Worm (Caenorhabditis elegans) whole organism, L4 larva: ENCODE results near the gene rrsr-1.
A peak's percentile ranks its signal among the peaks of the same experiment; 100 is the strongest.

Experiments used
- D1046.2 ChIP-seq: fragments of 200-800 bp; sonication (Bioruptor generic); IDR thresholded peaks from 2 replicates; pipeline ENCODE4 v1.3.6; 2022; ENCODE audit warnings: missing genetic modification characterization, missing compliant biosample characterization
- F10B5.3 ChIP-seq: sonication (generic microtip); optimal IDR thresholded peaks from 2 replicates; lab custom pipeline; 2016; ENCODE audit warnings: mild to moderate bottlenecking, missing genetic modification characterization, missing compliant biosample characterization
- F26F4.8 ChIP-seq: fragments of 200-800 bp; sonication (Bioruptor generic); conservative IDR thresholded peaks from 2 replicates; pipeline ENCODE4 v1.3.6; 2022; ENCODE audit warnings: missing genetic modification characterization, missing compliant biosample characterization
- F44E2.7 ChIP-seq: fragments of 200-800 bp; sonication (Bioruptor generic); IDR thresholded peaks from 2 replicates; pipeline ENCODE4 v2.1.2; 2022; ENCODE audit warnings: missing genetic modification characterization, missing compliant biosample characterization
- R02D3.7 ChIP-seq: fragments of 150-350 bp; sonication (generic microtip); optimal IDR thresholded peaks from 3 replicates; lab custom pipeline; 2014; ENCODE audit warnings: missing biosample characterization, missing genetic modification characterization
- T20F7.1 ChIP-seq: fragments of 200-800 bp; sonication (Bioruptor generic); optimal IDR thresholded peaks from 2 replicates; lab custom pipeline; 2018; ENCODE audit warnings: mild to moderate bottlenecking, missing genetic modification characterization, missing compliant biosample characterization
- T26A8.4 ChIP-seq: fragments of 200-800 bp; sonication (Bioruptor generic); IDR thresholded peaks from 2 replicates; pipeline ENCODE4 v1.3.6; 2022; ENCODE audit warnings: missing genetic modification characterization, missing compliant biosample characterization
- Y5F2A.4 ChIP-seq: fragments of 200-800 bp; sonication (Bioruptor generic); optimal IDR thresholded peaks from 2 replicates; lab custom pipeline; 2018; ENCODE audit warnings: mild to moderate bottlenecking, missing genetic modification characterization, missing compliant biosample characterization
- Y75B8A.6 ChIP-seq: fragments of 200-800 bp; sonication (Bioruptor generic); IDR thresholded peaks from 2 replicates; pipeline ENCODE4 v1.3.6; 2022; ENCODE audit warnings: missing genetic modification reagents, missing genetic modification characterization, missing compliant biosample characterization
- aha-1 ChIP-seq: fragments of 150-350 bp; peaks from one replicate; lab custom pipeline; 2014; ENCODE audit warnings: missing biosample characterization, missing genetic modification characterization
- aly-2 ChIP-seq: sonication (generic microtip); optimal IDR thresholded peaks from 2 replicates; lab custom pipeline; 2018; ENCODE audit warnings: missing biosample characterization, missing genetic modification characterization
- arid-1 ChIP-seq: fragments of 200-800 bp; sonication (Bioruptor generic); conservative IDR thresholded peaks from 2 replicates; pipeline ENCODE4 v1.3.6; 2022; ENCODE audit warnings: missing genetic modification reagents, missing genetic modification characterization, missing compliant biosample characterization
- attf-4 ChIP-seq: sonication (generic microtip); optimal IDR thresholded peaks from 3 replicates; lab custom pipeline; 2017; ENCODE audit warnings: missing biosample characterization, missing genetic modification characterization
- ceh-20 ChIP-seq: fragments of 200-800 bp; sonication (Bioruptor generic); IDR thresholded peaks from 2 replicates; pipeline ENCODE4 v1.3.6; 2022; ENCODE audit warnings: missing genetic modification reagents, missing genetic modification characterization, missing compliant biosample characterization
- ceh-28 ChIP-seq: fragments of 150-350 bp; optimal IDR thresholded peaks from 2 replicates; lab custom pipeline; 2014; ENCODE audit warnings: missing biosample characterization, missing genetic modification reagents, missing genetic modification characterization
- ceh-44 ChIP-seq: fragments of 200-800 bp; sonication (Bioruptor generic); IDR thresholded peaks from 2 replicates; pipeline ENCODE4 v1.3.6; 2022; ENCODE audit warnings: missing genetic modification reagents, missing genetic modification characterization, missing compliant biosample characterization
- ceh-62 ChIP-seq: sonication (generic microtip); optimal IDR thresholded peaks from 2 replicates; lab custom pipeline; 2017; ENCODE audit warnings: missing biosample characterization, missing genetic modification characterization
- ceh-82 ChIP-seq: sonication (generic microtip); optimal IDR thresholded peaks from 2 replicates; lab custom pipeline; 2017; ENCODE audit warnings: missing biosample characterization, missing genetic modification characterization
- cey-2 ChIP-seq: sonication (generic microtip); optimal IDR thresholded peaks from 3 replicates; lab custom pipeline; 2017; ENCODE audit warnings: missing genetic modification characterization, mild to moderate bottlenecking, missing compliant biosample characterization, antibody characterized with exemption, borderline replicate concordance; ENCODE audit not compliant: insufficient read depth
- daf-16 ChIP-seq, 3 experiments: sonication (generic microtip); optimal IDR thresholded peaks; 2 replicates each; lab custom pipeline; 2016 to 2017; ENCODE audit warnings: missing genetic modification characterization in 3 of 3, missing genetic modification reagents in 3 of 3, mild to moderate bottlenecking in 2 of 3, missing compliant biosample characterization in 2 of 3, missing biosample characterization in 1 of 3, moderate library complexity in 1 of 3
- dmd-8 ChIP-seq: fragments of 200-800 bp; sonication (Bioruptor generic); IDR thresholded peaks from 2 replicates; pipeline ENCODE4 v1.3.6; 2022; ENCODE audit warnings: missing genetic modification characterization, missing compliant biosample characterization
- duxl-1 ChIP-seq: sonication (generic microtip); optimal IDR thresholded peaks from 2 replicates; lab custom pipeline; 2016; ENCODE audit warnings: mild to moderate bottlenecking, missing genetic modification characterization, moderate library complexity, missing compliant biosample characterization; ENCODE audit not compliant: poor library complexity
- egl-43 ChIP-seq: fragments of 200-800 bp; sonication (Bioruptor generic); IDR thresholded peaks from 2 replicates; pipeline ENCODE4 v1.3.6; 2022; ENCODE audit warnings: missing genetic modification reagents, missing genetic modification characterization, missing compliant biosample characterization
- fos-1 ChIP-seq: fragments of 150-350 bp; optimal IDR thresholded peaks from 2 replicates; lab custom pipeline; 2014; ENCODE audit warnings: missing biosample characterization, missing genetic modification characterization
- gei-8 ChIP-seq: fragments of 200-800 bp; sonication (Bioruptor generic); optimal IDR thresholded peaks from 2 replicates; lab custom pipeline; 2018; ENCODE audit warnings: mild to moderate bottlenecking, missing genetic modification characterization, missing compliant biosample characterization
- hlh-11 ChIP-seq: fragments of 200-800 bp; sonication (Bioruptor generic); optimal IDR thresholded peaks from 2 replicates; lab custom pipeline; 2018; ENCODE audit warnings: mild to moderate bottlenecking, missing genetic modification characterization, missing compliant biosample characterization
- lin-1 ChIP-seq: fragments of 200-800 bp; sonication (Bioruptor generic); IDR thresholded peaks from 2 replicates; pipeline ENCODE4 v1.3.6; 2022; ENCODE audit warnings: missing genetic modification reagents, missing genetic modification characterization, missing compliant biosample characterization
- lin-13 ChIP-seq: fragments of 150-350 bp; optimal IDR thresholded peaks from 2 replicates; lab custom pipeline; 2014; ENCODE audit warnings: missing biosample characterization, missing genetic modification reagents, missing genetic modification characterization
- lin-15B ChIP-seq: fragments of 150-350 bp; sonication (generic microtip); optimal IDR thresholded peaks from 3 replicates; lab custom pipeline; 2014; ENCODE audit warnings: missing biosample characterization, missing genetic modification characterization
- lin-39 ChIP-seq: fragments of 150-350 bp; optimal IDR thresholded peaks from 2 replicates; lab custom pipeline; 2014; ENCODE audit warnings: missing biosample characterization, missing genetic modification reagents, missing genetic modification characterization
- lir-3 ChIP-seq: sonication (generic microtip); optimal IDR thresholded peaks from 2 replicates; lab custom pipeline; 2016; ENCODE audit warnings: mild to moderate bottlenecking, missing genetic modification characterization, missing compliant biosample characterization
- lsy-2 ChIP-seq, 2 experiments: fragments of 150-350 bp in 1 of 2; sonication (generic microtip) in 1 of 2; optimal IDR thresholded peaks; 2 replicates each; lab custom pipeline; 2014 to 2017; ENCODE audit warnings: missing biosample characterization in 2 of 2, missing genetic modification characterization in 2 of 2
- madf-5 ChIP-seq, 2 experiments: fragments of 200-800 bp; sonication (Bioruptor generic); IDR thresholded peaks; 2 replicates each; pipeline ENCODE4 v1.3.6; 2022; ENCODE audit warnings: missing compliant biosample characterization in 2 of 2, missing genetic modification characterization in 2 of 2
- mes-2 ChIP-seq: sonication (generic microtip); optimal IDR thresholded peaks from 2 replicates; lab custom pipeline; 2016; ENCODE audit warnings: missing genotype, mild to moderate bottlenecking, missing genetic modification characterization, missing compliant biosample characterization; ENCODE audit not compliant: poor library complexity, severe bottlenecking
- mxl-3 ChIP-seq: fragments of 200-800 bp; sonication (Bioruptor generic); optimal IDR thresholded peaks from 2 replicates; lab custom pipeline; 2018; ENCODE audit warnings: mild to moderate bottlenecking, missing genetic modification characterization, missing compliant biosample characterization
- nhr-11 ChIP-seq: fragments of 150-350 bp; optimal IDR thresholded peaks from 2 replicates; lab custom pipeline; 2014; ENCODE audit warnings: missing biosample characterization, missing genetic modification characterization
- nhr-25 ChIP-seq: sonication (generic microtip); optimal IDR thresholded peaks from 2 replicates; lab custom pipeline; 2017; ENCODE audit warnings: missing genetic modification characterization, mild to moderate bottlenecking, missing compliant biosample characterization, antibody characterized with exemption, moderate library complexity, borderline replicate concordance; ENCODE audit not compliant: insufficient read depth
- nhr-42 ChIP-seq: fragments of 200-800 bp; sonication (Bioruptor generic); IDR thresholded peaks from 2 replicates; pipeline ENCODE4 v1.3.6; 2022; ENCODE audit warnings: missing genetic modification characterization, missing compliant biosample characterization
- nhr-48 ChIP-seq: sonication (generic microtip); optimal IDR thresholded peaks from 2 replicates; lab custom pipeline; 2016; ENCODE audit warnings: mild to moderate bottlenecking, missing genetic modification characterization, missing compliant biosample characterization
- nhr-76 ChIP-seq: fragments of 150-350 bp; optimal IDR thresholded peaks from 2 replicates; lab custom pipeline; 2014; ENCODE audit warnings: missing biosample characterization, missing genetic modification characterization
- nhr-77 ChIP-seq: fragments of 150-350 bp; optimal IDR thresholded peaks from 2 replicates; lab custom pipeline; 2014; ENCODE audit warnings: missing biosample characterization, missing genetic modification characterization
- saeg-2 ChIP-seq: fragments of 200-800 bp; sonication (Bioruptor generic); IDR thresholded peaks from 2 replicates; pipeline ENCODE4 v1.3.6; 2022; ENCODE audit warnings: missing genetic modification reagents, missing genetic modification characterization, missing compliant biosample characterization
- skn-1 ChIP-seq: fragments of 150-350 bp; optimal IDR thresholded peaks from 2 replicates; lab custom pipeline; 2014; ENCODE audit warnings: missing biosample characterization, missing genetic modification characterization
- snpc-4 ChIP-seq: fragments of 150-350 bp; optimal IDR thresholded peaks from 2 replicates; lab custom pipeline; 2014; ENCODE audit warnings: missing biosample characterization, missing genetic modification characterization
- spr-3 ChIP-seq: fragments of 200-800 bp; sonication (Bioruptor generic); optimal IDR thresholded peaks from 2 replicates; lab custom pipeline; 2018; ENCODE audit warnings: mild to moderate bottlenecking, missing genetic modification characterization, missing compliant biosample characterization
- unc-130 ChIP-seq: sonication (generic microtip); optimal IDR thresholded peaks from 2 replicates; lab custom pipeline; 2016; ENCODE audit warnings: missing genetic modification reagents, missing genetic modification characterization, missing compliant biosample characterization
- zag-1 ChIP-seq: fragments of 150-350 bp; optimal IDR thresholded peaks from 2 replicates; lab custom pipeline; 2014; ENCODE audit warnings: missing biosample characterization, missing genetic modification characterization
- zfp-3 ChIP-seq: fragments of 200-800 bp; sonication (Bioruptor generic); conservative IDR thresholded peaks from 2 replicates; pipeline ENCODE4 v1.3.6; 2022; ENCODE audit warnings: missing genetic modification reagents, missing genetic modification characterization, missing compliant biosample characterization
- zip-11 ChIP-seq: fragments of 200-800 bp; sonication (Bioruptor generic); IDR thresholded peaks from 2 replicates; pipeline ENCODE4 v1.3.6; 2022; ENCODE audit warnings: missing genetic modification characterization, missing compliant biosample characterization
- zip-2 ChIP-seq: fragments of 150-350 bp; optimal IDR thresholded peaks from 2 replicates; lab custom pipeline; 2014; ENCODE audit warnings: missing biosample characterization, missing genetic modification characterization
- ztf-7 ChIP-seq: fragments of 150-350 bp; optimal IDR thresholded peaks from 2 replicates; lab custom pipeline; 2014; ENCODE audit warnings: missing biosample characterization, missing genetic modification characterization

Gene rrsr-1

ce11 chrV:14414964-14415564 lies 9.7 kb downstream of the rrsr-1 start, which contains the start of the genes nxf-1 and C15H11.11 (continued):
- TF ChIP-seq spr-3 (GFP tag; lab: Kevin White, UChicago) (no peak), saeg-2 (GFP tag; lab: Robert Waterston, UW) (no peak), Y75B8A.6 (GFP tag; lab: Robert Waterston, UW) (no peak), madf-5 (GFP tag; IDR thresholded peaks at IDR 0.05; lab: Robert Waterston, UW) (no peak), F44E2.7 (GFP tag; lab: Robert Waterston, UW) (no peak), ceh-28 (tag; lab: Kevin White, UChicago) (no peak), zip-2 (no peak), lsy-2 (tag; optimal IDR thresholded peaks at IDR 0.05; lab: Kevin White, UChicago) (peak in 1 of 2 experiments; percentile 82), egl-43 (no peak), mxl-3 (GFP tag; lab: Kevin White, UChicago) (peak; percentile 14), ceh-62 (no peak), skn-1 (no peak), gei-8 (GFP tag; lab: Kevin White, UChicago) (no peak), T26A8.4 (GFP tag; lab: Robert Waterston, UW) (peak; percentile 60), lir-3 (no peak), snpc-4 (tag; lab: Kevin White, UChicago) (no peak), nhr-77 (tag; lab: Kevin White, UChicago) (peak; percentile 76), D1046.2 (GFP tag; lab: Robert Waterston, UW) (no peak), mes-2 (tag; lab: Kevin White, UChicago) (peak; percentile 76), nhr-76 (tag; lab: Kevin White, UChicago) (no peak), ztf-7 (peak; percentile 74), zag-1 (no peak), duxl-1 (tag; lab: Kevin White, UChicago) (peak; percentile 39), lin-1 (GFP tag; lab: Robert Waterston, UW) (peak; percentile 62; the same call in 1 of the 2 replicates), attf-4 (no peak), ceh-44 (GFP tag; lab: Robert Waterston, UW) (no peak), hlh-11 (tag; lab: Kevin White, UChicago) (peak; percentile 84), ceh-82 (no peak), dmd-8 (GFP tag; lab: Robert Waterston, UW) (no peak), nhr-11 (tag; lab: Kevin White, UChicago) (no peak), F26F4.8 (no peak), lin-15B (tag; lab: Kevin White, UChicago) (no peak), unc-130 (GFP tag; lab: Kevin White, UChicago) (no peak), cey-2 (tag; lab: Kevin White, UChicago) (no peak), zip-11 (GFP tag; lab: Robert Waterston, UW) (no peak), fos-1 (tag; lab: Kevin White, UChicago) (no peak), zfp-3 (GFP tag; lab: Robert Waterston, UW) (no peak), aha-1 (tag; lab: Kevin White, UChicago) (no peak), Y5F2A.4 (no peak), aly-2 (tag; lab: Kevin White, UChicago) (no peak), nhr-42 (no peak), F10B5.3 (no peak), arid-1 (peak; percentile 58; the same call in 1 of the 2 replicates), nhr-48 (tag; lab: Kevin White, UChicago) (peak; percentile 40), daf-16 (GFP tag; optimal IDR thresholded peaks at IDR 0.05; lab: Kevin White, UChicago) (peak; percentile 39 to 74), daf-16 (tag; optimal IDR thresholded peaks at IDR 0.05; lab: Kevin White, UChicago) (peak; percentile 99), R02D3.7 (no peak), T20F7.1 (GFP tag; lab: Kevin White, UChicago) (peak; percentile 81), lin-13 (GFP tag; lab: Kevin White, UChicago) (no peak), lin-39 (no peak), nhr-25 (no peak), ceh-20 (GFP tag; lab: Robert Waterston, UW) (0 out of 2 replicates have a peak, but pooled peaks have one; percentile 28)
